Fruit fly (Drosophila melanogaster) S2 (cell line): ENCODE results near the gene CG5188.

Source experiments
- CG8478 ChIP-seq: fragments of >200 bp; optimal IDR thresholded peaks from 2 replicates; lab custom pipeline; 2018
- CTCF ChIP-seq, 2 experiments: fragments of >200 bp; optimal IDR thresholded peaks; 2 replicates each; lab custom pipeline; 2018

The CG5188 gene

dm6 chr2L:10455944-10456520 lies 27.4 kb downstream of the CG5188 start:
- TF ChIP-seq CG8478: no peak
- no peak for TF ChIP-seq CTCF (optimal IDR thresholded peaks at IDR 0.05; lab: Kevin White, UChicago)

dm6 chr2L:10457191-10457899 lies 28.7 kb downstream of the CG5188 start, which contains the start of the genes LManI and LManII:
LManI (minus strand) TSS chr2L:10457241.
LManII (plus strand) TSS chr2L:10457658.
- no peak for TF ChIP-seq CG8478
- no peak for TF ChIP-seq CTCF (optimal IDR thresholded peaks at IDR 0.05; lab: Kevin White, UChicago)

- TF ChIP-seq CTCF (optimal IDR thresholded peaks at IDR 0.05; lab: Kevin White, UChicago) (peak; percentile 81 to 83), CG8478 (no peak)
These were observed 30.4 kb downstream of the CG5188 start for dm6 chr2L:10458979-10459378.

dm6 chr2L:10466865-10467270 lies 38.2 kb downstream of the CG5188 start:
- TF ChIP-seq CG8478: no peak
- TF ChIP-seq CTCF (optimal IDR thresholded peaks at IDR 0.05; lab: Kevin White, UChicago): no peak

dm6 chr2L:10468388-10468787 lies 39.8 kb downstream of the CG5188 start:
- no peak for TF ChIP-seq CG8478

- no peak for TF ChIP-seq CG8478
- no peak for TF ChIP-seq CTCF (optimal IDR thresholded peaks at IDR 0.05; lab: Kevin White, UChicago)
These were observed 40.3 kb downstream of the CG5188 start for dm6 chr2L:10468978-10469377.

dm6 chr2L:10470211-10470610 lies 41.6 kb downstream of the CG5188 start:
- TF ChIP-seq CTCF (optimal IDR thresholded peaks at IDR 0.05; lab: Kevin White, UChicago) (no peak), CG8478 (no peak)

- TF ChIP-seq CTCF (optimal IDR thresholded peaks at IDR 0.05; lab: Kevin White, UChicago): no peak
- TF ChIP-seq CG8478: no peak
These were observed 43.6 kb downstream of the CG5188 start for dm6 chr2L:10472257-10472656.

- TF ChIP-seq CTCF (optimal IDR thresholded peaks at IDR 0.05; lab: Kevin White, UChicago): no peak
- TF ChIP-seq CG8478: no peak
These were observed 45.6 kb downstream of the CG5188 start, which contains the start of gene RluA-1 for dm6 chr2L:10474268-10474678. RluA-1 (minus strand) TSS chr2L:10474349.

dm6 chr2L:10474815-10475214 lies 46.2 kb downstream of the CG5188 start:
- TF ChIP-seq CG8478: no peak
- TF ChIP-seq CTCF (optimal IDR thresholded peaks at IDR 0.05; lab: Kevin White, UChicago): no peak

- TF ChIP-seq CG8478 (no peak), CTCF (optimal IDR thresholded peaks at IDR 0.05; lab: Kevin White, UChicago) (no peak)
These were observed 48.2 kb downstream of the CG5188 start, which contains the start of gene RluA-2 for dm6 chr2L:10476879-10477278. RluA-2 (plus strand) TSS chr2L:10477073.
